Fruit fly (Drosophila melanogaster) Kc167 (cell line): ENCODE measurements around the gene CG33090.

Experiments used
- Myc ChIP-seq: fragments of >200 bp; optimal IDR thresholded peaks from 2 replicates; lab custom pipeline; 2017; ENCODE audit warnings: missing external identifiers
- Sin3A ChIP-seq: fragments of >200 bp; optimal IDR thresholded peaks from 2 replicates; lab custom pipeline; 2018; ENCODE audit warnings: missing external identifiers
- h ChIP-seq: fragments of >200 bp; optimal IDR thresholded peaks from 3 replicates; lab custom pipeline; 2018; ENCODE audit warnings: missing external identifiers
- insv ChIP-seq: fragments of >200 bp; optimal IDR thresholded peaks from 3 replicates; lab custom pipeline; 2018; ENCODE audit warnings: missing external identifiers
- psq ChIP-seq: fragments of >200 bp; optimal IDR thresholded peaks from 2 replicates; lab custom pipeline; 2017; ENCODE audit warnings: missing external identifiers
- ttk ChIP-seq: sonication (Bioruptor generic); optimal IDR thresholded peaks from 2 replicates; lab custom pipeline; 2017; ENCODE audit warnings: missing external identifiers

CG33090 gene

dm6 chr2L:14319005-14319404, 15.0 kb upstream of the CG33090 start:
- no peak for TF ChIP-seq h (lab: Kevin White, UChicago)
- TF ChIP-seq insv = no peak
- TF ChIP-seq Myc (lab: Kevin White, UChicago) = no peak
- no peak for TF ChIP-seq ttk
- TF ChIP-seq Sin3A (lab: Kevin White, UChicago) = no peak
- TF ChIP-seq psq = no peak

dm6 chr2L:14336311-14336836, 2.4 kb downstream of the CG33090 start:
- TF ChIP-seq ttk (no peak), Myc (lab: Kevin White, UChicago) (no peak), insv (no peak), psq (no peak), h (lab: Kevin White, UChicago) (no peak), Sin3A (lab: Kevin White, UChicago) (no peak)

dm6 chr2L:14337940-14338339, 4.0 kb downstream of the CG33090 start, which contains the start of gene CG15286:
Gene CG15286 (plus strand): TSS chr2L:14338240.
- TF ChIP-seq psq (no peak), Sin3A (lab: Kevin White, UChicago) (no peak), Myc (lab: Kevin White, UChicago) (no peak), ttk (no peak), insv (no peak), h (lab: Kevin White, UChicago) (no peak)

- TF ChIP-seq ttk (no peak), h (lab: Kevin White, UChicago) (no peak), Sin3A (lab: Kevin White, UChicago) (no peak), Myc (lab: Kevin White, UChicago) (no peak), psq (no peak), insv (no peak)
Measured at dm6 chr2L:14340964-14341363, 7.0 kb downstream of the CG33090 start.

dm6 chr2L:14346588-14346987, 12.6 kb downstream of the CG33090 start, which contains the start of gene Send2:
Gene Send2 (minus strand): TSS chr2L:14346688.
- TF ChIP-seq ttk (no peak), psq (no peak), Myc (lab: Kevin White, UChicago) (no peak), Sin3A (lab: Kevin White, UChicago) (no peak), h (lab: Kevin White, UChicago) (no peak), insv (no peak)

- TF ChIP-seq ttk = no peak
- no peak for TF ChIP-seq insv
- no peak for TF ChIP-seq h (lab: Kevin White, UChicago)
- TF ChIP-seq psq = no peak
- TF ChIP-seq Sin3A (lab: Kevin White, UChicago) = no peak
- no peak for TF ChIP-seq Myc (lab: Kevin White, UChicago)
Measured at dm6 chr2L:14348602-14349001, 14.6 kb downstream of the CG33090 start, which contains the start of gene mTTF. Gene mTTF (minus strand): TSS chr2L:14348790.

dm6 chr2L:14350587-14350986, 16.6 kb downstream of the CG33090 start:
- no peak for TF ChIP-seq Myc (lab: Kevin White, UChicago)
- TF ChIP-seq ttk = no peak
- TF ChIP-seq Sin3A (lab: Kevin White, UChicago) = no peak
- no peak for TF ChIP-seq insv
- no peak for TF ChIP-seq psq
- no peak for TF ChIP-seq h (lab: Kevin White, UChicago)

- TF ChIP-seq ttk = no peak
- TF ChIP-seq psq = no peak
- TF ChIP-seq h (lab: Kevin White, UChicago) = no peak
- no peak for TF ChIP-seq Sin3A (lab: Kevin White, UChicago)
- TF ChIP-seq Myc (lab: Kevin White, UChicago) = no peak
- TF ChIP-seq insv = no peak
Measured at dm6 chr2L:14351441-14352127, 17.6 kb downstream of the CG33090 start, which contains the start of gene CG43052. Gene CG43052 (plus strand): TSS chr2L:14352077.

- TF ChIP-seq ttk (no peak), psq (no peak), insv (no peak), Myc (lab: Kevin White, UChicago) (no peak), h (lab: Kevin White, UChicago) (no peak), Sin3A (lab: Kevin White, UChicago) (no peak)
Measured at dm6 chr2L:14355033-14355851, 21.3 kb downstream of the CG33090 start, which contains the start of gene Rab14. Gene Rab14 (plus strand): TSS chr2L:14355145.

- TF ChIP-seq psq (no peak), ttk (no peak), Myc (lab: Kevin White, UChicago) (no peak), h (lab: Kevin White, UChicago) (no peak), insv (no peak), Sin3A (lab: Kevin White, UChicago) (no peak)
Measured at dm6 chr2L:14355852-14356174, 21.9 kb downstream of the CG33090 start.

dm6 chr2L:14356279-14356678, 22.3 kb downstream of the CG33090 start:
- no peak for TF ChIP-seq h (lab: Kevin White, UChicago)
- no peak for TF ChIP-seq Sin3A (lab: Kevin White, UChicago)
- TF ChIP-seq insv = no peak
- TF ChIP-seq Myc (lab: Kevin White, UChicago) = no peak
- TF ChIP-seq psq = no peak
- TF ChIP-seq ttk = no peak

- TF ChIP-seq insv = no peak
- no peak for TF ChIP-seq Sin3A (lab: Kevin White, UChicago)
- no peak for TF ChIP-seq psq
- TF ChIP-seq ttk = no peak
Measured at dm6 chr2L:14356793-14357372, 22.9 kb downstream of the CG33090 start.
